Worm (Caenorhabditis elegans) whole organism, mixed stage, embryonic: Measurements from ENCODE around the gene mls-2.

Experiments
- elt-3 ChIP-seq: fragments of 150-350 bp; optimal IDR thresholded peaks from 2 replicates; lab custom pipeline; 2014; ENCODE audit warnings: missing biosample characterization, missing genetic modification characterization
- nhr-12 ChIP-seq: fragments of 150-350 bp; optimal IDR thresholded peaks from 2 replicates; lab custom pipeline; 2014; ENCODE audit warnings: missing biosample characterization, missing genetic modification characterization
- pha-4 ChIP-seq: fragments of 150-350 bp; optimal IDR thresholded peaks from 2 replicates; lab custom pipeline; 2018; ENCODE audit warnings: missing biosample characterization, missing genetic modification reagents, missing genetic modification characterization
- tbx-8 ChIP-seq: fragments of 200-800 bp; sonication (Bioruptor generic); optimal IDR thresholded peaks from 2 replicates; lab custom pipeline; 2018; ENCODE audit warnings: mild to moderate bottlenecking, missing genetic modification characterization, moderate library complexity, missing compliant biosample characterization
- unc-39 ChIP-seq: fragments of 150-350 bp; optimal IDR thresholded peaks from 2 replicates; lab custom pipeline; 2014; ENCODE audit warnings: missing biosample characterization, missing genetic modification characterization
- unc-62 ChIP-seq: fragments of 150-350 bp; optimal IDR thresholded peaks from 2 replicates; lab custom pipeline; 2014; ENCODE audit warnings: missing biosample characterization, missing genetic modification reagents, missing genetic modification characterization
- ztf-11 ChIP-seq: fragments of 150-350 bp; optimal IDR thresholded peaks from 2 replicates; lab custom pipeline; 2014; ENCODE audit warnings: missing biosample characterization, missing genetic modification characterization

DNA sequence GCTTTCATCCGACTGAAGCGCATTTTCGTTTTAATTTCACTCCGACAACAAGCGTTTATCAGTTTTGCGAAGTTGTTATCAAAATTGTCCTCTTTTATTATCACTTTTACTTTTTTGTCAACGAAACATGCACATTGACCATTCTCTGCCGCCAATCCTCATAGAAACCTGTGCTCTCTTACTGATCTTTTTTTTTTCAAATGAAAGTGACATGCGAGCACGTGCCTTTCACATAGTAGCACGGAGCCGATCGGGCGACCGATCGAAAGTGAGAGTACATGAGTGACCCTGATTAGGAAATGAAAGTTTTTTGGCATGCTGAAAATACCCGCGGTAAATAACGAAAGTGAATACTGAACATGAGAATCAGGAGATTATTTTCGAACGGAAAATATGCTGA is 32.6 kb upstream of the mls-2 start:
- TF ChIP-seq elt-3 (tag; lab: Kevin White, UChicago) (no peak), nhr-12 (no peak), ztf-11 (no peak), tbx-8 (GFP tag; lab: Kevin White, UChicago) (no peak), unc-39 (no peak), pha-4 (no peak), unc-62 (no peak)
